Fruit fly (Drosophila melanogaster) whole organism, prepupa: Measurements from ENCODE around the gene mTTF.

Experiments
- Blimp-1 ChIP-seq: fragments of 200-800 bp; sonication (Bioruptor generic); optimal IDR thresholded peaks from 3 replicates; lab custom pipeline; 2017; ENCODE audit warnings: missing biosample characterization, missing genetic modification characterization, mild to moderate bottlenecking, moderate library complexity, missing genetic modification reagents
- CG31627 ChIP-seq: fragments of 200-800 bp; sonication (Bioruptor generic); optimal IDR thresholded peaks from 3 replicates; lab custom pipeline; 2016; ENCODE audit warnings: missing biosample characterization, missing genetic modification characterization
- CG34406 ChIP-seq: fragments of 200-800 bp; sonication (Bioruptor generic); optimal IDR thresholded peaks from 3 replicates; lab custom pipeline; 2016; ENCODE audit warnings: missing biosample characterization, missing genetic modification characterization
- CG4318 ChIP-seq: fragments of 200-800 bp; sonication (Bioruptor generic); optimal IDR thresholded peaks from 3 replicates; lab custom pipeline; 2017; ENCODE audit warnings: missing biosample characterization, mild to moderate bottlenecking, missing genetic modification characterization
- CG6808 ChIP-seq: fragments of 200-800 bp; sonication (Bioruptor generic); optimal IDR thresholded peaks from 3 replicates; lab custom pipeline; 2017; ENCODE audit warnings: missing biosample characterization, missing genetic modification characterization, mild to moderate bottlenecking, moderate library complexity, missing genetic modification reagents
- Hr4 ChIP-seq: fragments of 200-800 bp; sonication (Bioruptor generic); optimal IDR thresholded peaks from 3 replicates; lab custom pipeline; 2016; ENCODE audit warnings: missing biosample characterization, missing genetic modification characterization
- Smox ChIP-seq: fragments of 200-800 bp; sonication (Bioruptor generic); optimal IDR thresholded peaks from 3 replicates; lab custom pipeline; 2016; ENCODE audit warnings: missing biosample characterization, missing genetic modification characterization
- Sox102F ChIP-seq: fragments of 200-800 bp; sonication (Bioruptor generic); optimal IDR thresholded peaks from 2 replicates; lab custom pipeline; 2016; ENCODE audit warnings: missing biosample characterization, mild to moderate bottlenecking, missing genetic modification characterization
- cyc ChIP-seq: fragments of 200-800 bp; sonication (Bioruptor generic); optimal IDR thresholded peaks from 3 replicates; lab custom pipeline; 2016; ENCODE audit warnings: missing biosample characterization, missing genetic modification characterization
- fd85E ChIP-seq: fragments of 200-800 bp; sonication (Bioruptor generic); optimal IDR thresholded peaks from 3 replicates; lab custom pipeline; 2016; ENCODE audit warnings: missing biosample characterization, missing genetic modification characterization
- svp ChIP-seq: fragments of 200-800 bp; sonication (Bioruptor generic); peaks from one replicate; lab custom pipeline; 2016; ENCODE audit warnings: missing biosample characterization, missing genetic modification characterization

- TF ChIP-seq cyc (GFP tag; lab: Kevin White, UChicago): no peak
- TF ChIP-seq CG6808 (GFP tag; lab: Kevin White, UChicago): no peak
- TF ChIP-seq Sox102F (GFP tag; lab: Kevin White, UChicago): no peak
- TF ChIP-seq Blimp-1 (GFP tag; lab: Kevin White, UChicago): no peak
- no peak for TF ChIP-seq Smox
- TF ChIP-seq svp: no peak
- no peak for TF ChIP-seq CG34406 (GFP tag; lab: Kevin White, UChicago)
- no peak for TF ChIP-seq fd85E (GFP tag; lab: Kevin White, UChicago)
- no peak for TF ChIP-seq CG4318
- no peak for TF ChIP-seq CG31627 (GFP tag; lab: Kevin White, UChicago)
- TF ChIP-seq Hr4 (GFP tag; lab: Kevin White, UChicago): no peak
Observed at dm6 chr2L:14317992-14318391, 30.6 kb downstream of the mTTF start.
